Worm (Caenorhabditis elegans): ENCODE results near the gene ador-1.

- TF ChIP-seq lin-39 (tag; optimal IDR thresholded peaks at IDR 0.05) = no peak
- TF ChIP-seq nhr-77 (tag; optimal IDR thresholded peaks at IDR 0.05) = no peak
- TF ChIP-seq zag-1 (tag; optimal IDR thresholded peaks at IDR 0.05) = no peak
Observed at ce11 chrII:12535297-12535803, 32.7 kb upstream of the ador-1 start, which contains the start of gene nimk-1.

All from whole organism, L4 larva.